Fruit fly (Drosophila melanogaster) whole organism: ENCODE data around the gene CG13046.
A peak's percentile ranks its signal among the peaks of the same experiment; 100 is the strongest.

Experiments
- EcR ChIP-seq, 2 experiments: fragments of >200 bp; optimal IDR thresholded peaks; 2 replicates each; lab custom pipeline; 2017; ENCODE audit warnings: missing biosample characterization in 2 of 2, missing genetic modification characterization in 2 of 2, missing genetic modification reagents in 2 of 2
- pan ChIP-seq: fragments of >200 bp; optimal IDR thresholded peaks from 2 replicates; lab custom pipeline; 2017

Gene CG13046

DNA sequence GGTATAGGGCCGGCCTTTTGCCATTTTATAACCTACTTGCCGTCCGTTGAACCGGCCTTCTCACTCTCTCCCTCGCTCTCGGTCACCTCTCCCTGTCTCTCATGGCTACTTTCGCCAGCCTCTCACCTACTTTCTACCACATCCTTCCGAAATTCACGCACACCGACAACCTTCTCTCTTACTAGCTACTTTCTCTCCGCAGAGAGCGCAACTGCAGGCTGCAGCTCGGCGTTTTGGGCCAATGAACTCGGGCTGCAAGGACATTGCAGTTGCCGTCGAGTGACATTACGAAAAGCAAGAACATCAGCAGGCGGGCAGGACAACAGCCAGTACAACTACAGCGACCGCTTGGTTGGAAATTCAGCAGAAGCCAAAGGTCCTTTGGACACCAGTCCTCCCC is 46.9 kb downstream of the CG13046 start:
- TF ChIP-seq EcR (GFP tag; optimal IDR thresholded peaks at IDR 0.05; lab: Kevin White, UChicago) (peak in 1 of 2 experiments; percentile 61), pan (lab: Kevin White, UChicago) (no peak)
